Worm (Caenorhabditis elegans) whole organism, late embryonic: ENCODE results near the gene str-220.

ENCODE experiments used
- ceh-22 ChIP-seq: sonication (generic microtip); optimal IDR thresholded peaks from 2 replicates; lab custom pipeline; 2017; ENCODE audit warnings: missing biosample characterization, missing genetic modification characterization
- dmd-4 ChIP-seq: sonication (generic microtip); optimal IDR thresholded peaks from 2 replicates; lab custom pipeline; 2016; ENCODE audit warnings: borderline replicate concordance, missing genetic modification characterization, missing compliant biosample characterization
- tbx-2 ChIP-seq: sonication (generic microtip); optimal IDR thresholded peaks from 2 replicates; lab custom pipeline; 2016; ENCODE audit warnings: missing genetic modification characterization, missing compliant biosample characterization
- unc-86 ChIP-seq: sonication (generic microtip); optimal IDR thresholded peaks from 2 replicates; lab custom pipeline; 2016; ENCODE audit warnings: missing genetic modification characterization, missing compliant biosample characterization

DNA sequence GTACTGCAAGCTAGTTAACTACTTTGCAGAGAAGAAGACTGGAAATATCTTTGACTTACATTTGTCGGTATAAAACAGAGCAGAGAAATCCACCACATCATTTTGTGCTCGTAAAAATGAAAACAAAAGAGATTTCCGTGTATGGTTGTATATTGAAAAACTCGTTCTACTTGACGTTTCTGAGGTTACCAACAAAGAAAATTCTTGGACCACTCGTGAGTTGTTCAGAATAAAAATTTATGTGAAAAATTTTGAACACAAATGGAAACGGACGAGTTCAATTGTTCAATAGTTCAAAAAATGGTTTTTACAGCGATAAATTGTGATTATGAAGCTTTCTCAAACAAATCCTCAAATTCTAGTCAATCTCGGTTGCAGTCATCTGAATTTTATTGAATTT, 13.5 kb upstream of the str-220 start, which contains the start of gene clec-179:
- TF ChIP-seq dmd-4 (tag; lab: Kevin White, UChicago) (no peak), unc-86 (tag; lab: Kevin White, UChicago) (no peak), tbx-2 (tag; lab: Kevin White, UChicago) (no peak), ceh-22 (tag; lab: Kevin White, UChicago) (no peak)
